Fruit fly (Drosophila melanogaster) whole organism: ENCODE results near the gene CG1571.

Source experiments
- CG8478 ChIP-seq: fragments of >200 bp; optimal IDR thresholded peaks from 2 replicates; lab custom pipeline; 2018; ENCODE audit warnings: inconsistent platforms
- Dll ChIP-seq: fragments of >200 bp; optimal IDR thresholded peaks from 2 replicates; lab custom pipeline; 2017
- EcR ChIP-seq, 2 experiments: fragments of >200 bp; optimal IDR thresholded peaks; 2 replicates each; lab custom pipeline; 2017; ENCODE audit warnings: missing biosample characterization in 2 of 2, missing genetic modification characterization in 2 of 2, missing genetic modification reagents in 2 of 2
- pan ChIP-seq: fragments of >200 bp; optimal IDR thresholded peaks from 2 replicates; lab custom pipeline; 2017
- psq ChIP-seq: fragments of >200 bp; optimal IDR thresholded peaks from 2 replicates; lab custom pipeline; 2017
- usp ChIP-seq: fragments of >200 bp; optimal IDR thresholded peaks from 2 replicates; lab custom pipeline; 2017; ENCODE audit warnings: missing biosample characterization, missing genetic modification characterization, mixed read lengths

- no peak for TF ChIP-seq pan (lab: Kevin White, UChicago)
- peak; percentile 85 for TF ChIP-seq Dll
- TF ChIP-seq psq (lab: Kevin White, UChicago), result no peak
- TF ChIP-seq CG8478 (lab: Kevin White, UChicago), result no peak
- no peak for TF ChIP-seq usp (GFP tag; lab: Kevin White, UChicago)
- no peak for TF ChIP-seq EcR (GFP tag; optimal IDR thresholded peaks at IDR 0.05; lab: Kevin White, UChicago)
Observed at dm6 chrX:8092075-8092682, 16.5 kb downstream of the CG1571 start.
